Worm (Caenorhabditis elegans): Measurements from ENCODE around the gene zchc-1A.

The zchc-1A gene

DNA sequence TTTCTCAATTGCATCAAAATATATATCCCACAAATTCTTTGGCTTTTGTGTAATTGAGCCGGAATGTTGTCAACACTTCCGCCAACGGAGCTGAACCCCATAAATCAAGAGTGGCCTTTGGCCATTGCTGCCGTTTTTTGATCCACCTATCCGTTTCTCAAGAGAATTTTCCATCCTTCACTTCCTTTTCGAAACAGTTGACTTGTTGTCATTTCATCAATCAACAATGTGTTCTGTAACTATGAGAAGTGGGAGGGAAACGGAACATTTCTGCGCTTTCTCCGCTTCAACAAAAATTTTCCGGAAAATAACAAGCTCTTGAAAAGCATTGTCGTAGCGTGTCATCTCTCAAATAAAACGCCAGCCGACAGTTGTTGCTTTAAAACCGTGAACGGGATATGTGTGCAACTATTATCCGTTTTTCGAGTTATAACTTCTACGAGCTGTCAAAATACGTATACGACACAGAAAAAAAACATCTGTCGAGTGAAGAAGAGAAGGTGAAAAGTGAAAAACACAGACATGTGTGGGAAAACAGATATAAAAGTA is 25.7 kb downstream of the zchc-1A start:
- TF ChIP-seq T22C8.4 (GFP tag; IDR thresholded peaks at IDR 0.05): no peak
- TF ChIP-seq klf-2 (GFP tag; conservative IDR thresholded peaks at IDR 0.05): no peak
- no peak for TF ChIP-seq flt-1 (GFP tag; IDR thresholded peaks at IDR 0.05)
- no peak for TF ChIP-seq cog-1 (tag; optimal IDR thresholded peaks at IDR 0.05)

- TF ChIP-seq T22C8.4 (GFP tag; IDR thresholded peaks at IDR 0.05) (no peak), cog-1 (tag; optimal IDR thresholded peaks at IDR 0.05) (no peak), ref-1 (GFP tag; conservative IDR thresholded peaks at IDR 0.05) (no peak), ztf-23 (GFP tag; IDR thresholded peaks at IDR 0.05) (no peak), klf-2 (GFP tag; conservative IDR thresholded peaks at IDR 0.05) (no peak), flt-1 (GFP tag; IDR thresholded peaks at IDR 0.05) (no peak), tab-1 (GFP tag; IDR thresholded peaks at IDR 0.05) (no peak), med-1 (GFP tag; optimal IDR thresholded peaks at IDR 0.05; ENCODE audit: insufficient read depth) (no peak), ztf-29 (GFP tag; IDR thresholded peaks at IDR 0.05) (no peak)
Observed at ce11 chrX:5201860-5202259, 27.7 kb downstream of the zchc-1A start.

DNA sequence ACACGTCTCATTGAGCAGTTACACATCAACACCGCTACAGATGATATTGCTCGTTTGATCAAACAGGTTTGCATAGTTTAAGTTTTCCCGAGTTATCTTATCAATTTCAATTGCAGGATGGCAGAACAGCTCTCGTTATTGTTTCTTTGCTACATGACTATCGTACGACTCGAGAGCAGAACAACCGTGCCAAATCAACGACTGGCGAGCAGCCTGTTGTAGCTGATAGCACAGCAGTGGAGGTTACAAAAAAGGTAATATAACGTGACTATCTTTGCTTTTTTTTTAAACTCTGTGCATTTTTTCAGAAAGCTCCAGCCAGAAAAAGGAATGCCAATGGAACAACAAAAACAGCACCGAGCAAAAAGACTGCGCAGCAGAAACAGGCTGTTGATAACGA is 28.2 kb downstream of the zchc-1A start:
- no peak for TF ChIP-seq cog-1 (tag; optimal IDR thresholded peaks at IDR 0.05)
- TF ChIP-seq klf-2 (GFP tag; conservative IDR thresholded peaks at IDR 0.05): no peak
- TF ChIP-seq T22C8.4 (GFP tag; IDR thresholded peaks at IDR 0.05): no peak
- no peak for TF ChIP-seq ref-1 (GFP tag; conservative IDR thresholded peaks at IDR 0.05)
- TF ChIP-seq ztf-29 (GFP tag; IDR thresholded peaks at IDR 0.05): no peak
- TF ChIP-seq med-1 (GFP tag; optimal IDR thresholded peaks at IDR 0.05; ENCODE audit: insufficient read depth): no peak
- TF ChIP-seq flt-1 (GFP tag; IDR thresholded peaks at IDR 0.05): no peak
- TF ChIP-seq tab-1 (GFP tag; IDR thresholded peaks at IDR 0.05): no peak
- TF ChIP-seq ztf-23 (GFP tag; IDR thresholded peaks at IDR 0.05): no peak

ce11 chrX:5202923-5203322 is 28.8 kb downstream of the zchc-1A start:
- TF ChIP-seq klf-2 (GFP tag; conservative IDR thresholded peaks at IDR 0.05) (no peak), flt-1 (GFP tag; IDR thresholded peaks at IDR 0.05) (no peak), ztf-29 (GFP tag; IDR thresholded peaks at IDR 0.05) (no peak), ref-1 (GFP tag; conservative IDR thresholded peaks at IDR 0.05) (no peak), med-1 (GFP tag; optimal IDR thresholded peaks at IDR 0.05; ENCODE audit: insufficient read depth) (no peak), tab-1 (GFP tag; IDR thresholded peaks at IDR 0.05) (no peak)

DNA sequence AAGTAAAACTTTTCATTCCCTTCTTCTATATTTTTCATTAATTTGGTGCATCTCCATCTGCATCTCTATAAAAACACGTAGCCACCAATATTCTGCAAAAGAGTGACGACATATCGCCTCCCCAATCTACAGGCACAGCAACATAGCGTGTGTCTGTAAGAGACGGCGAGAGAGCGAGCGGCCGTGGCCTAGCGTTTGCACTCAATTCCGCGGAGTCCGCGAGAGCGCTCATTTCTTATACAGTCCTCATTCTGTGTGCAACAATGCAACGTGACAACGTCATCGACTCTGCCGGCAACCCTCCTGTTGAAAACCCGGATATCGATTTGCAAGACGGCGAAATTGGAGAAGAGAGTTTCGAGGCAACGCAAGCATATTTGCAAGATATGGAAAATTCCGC is 31.4 kb downstream of the zchc-1A start, which contains the start of gene H28G03.2:
Gene H28G03.2 (plus strand): TSS at position 200 of the 400 bp plus-strand sequence.
- TF ChIP-seq T22C8.4 (GFP tag; IDR thresholded peaks at IDR 0.05) (0 out of 2 replicates have a peak, but pooled peaks have one; percentile 23), ztf-29 (GFP tag; IDR thresholded peaks at IDR 0.05) (no peak)

DNA sequence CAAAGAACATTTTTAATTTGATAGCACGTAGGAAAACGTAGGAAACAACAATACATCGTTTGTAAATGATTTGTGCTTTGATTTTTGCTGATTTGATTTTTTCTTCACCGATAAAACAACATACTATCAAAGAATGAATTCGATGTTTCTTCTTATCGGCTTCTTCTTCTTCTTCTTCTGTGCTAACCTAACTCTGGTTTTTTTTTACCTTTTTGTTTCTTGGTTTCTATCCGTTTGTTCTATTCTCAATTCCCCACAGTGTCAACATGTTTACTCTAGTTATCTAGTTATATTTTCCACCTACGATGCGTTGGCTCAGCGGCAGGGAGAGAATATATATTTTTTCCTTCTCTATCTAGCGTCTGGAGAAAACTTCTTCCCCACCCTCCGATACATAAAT is 33.6 kb downstream of the zchc-1A start:
- TF ChIP-seq ztf-23 (GFP tag; IDR thresholded peaks at IDR 0.05) (no peak), klf-2 (GFP tag; conservative IDR thresholded peaks at IDR 0.05) (no peak), ref-1 (GFP tag; conservative IDR thresholded peaks at IDR 0.05) (no peak), flt-1 (GFP tag; IDR thresholded peaks at IDR 0.05) (0 out of 2 replicates have a peak, but pooled peaks have one; percentile 30), tab-1 (GFP tag; IDR thresholded peaks at IDR 0.05) (no peak), ztf-29 (GFP tag; IDR thresholded peaks at IDR 0.05) (no peak), med-1 (GFP tag; optimal IDR thresholded peaks at IDR 0.05; ENCODE audit: insufficient read depth) (no peak)

ce11 chrX:5208326-5208725 is 34.2 kb downstream of the zchc-1A start:
- TF ChIP-seq tab-1 (GFP tag; IDR thresholded peaks at IDR 0.05) (no peak), ztf-23 (GFP tag; IDR thresholded peaks at IDR 0.05) (no peak), ztf-29 (GFP tag; IDR thresholded peaks at IDR 0.05) (no peak), ref-1 (GFP tag; conservative IDR thresholded peaks at IDR 0.05) (no peak), flt-1 (GFP tag; IDR thresholded peaks at IDR 0.05) (no peak), cog-1 (tag; optimal IDR thresholded peaks at IDR 0.05) (no peak), klf-2 (GFP tag; conservative IDR thresholded peaks at IDR 0.05) (no peak), T22C8.4 (GFP tag; IDR thresholded peaks at IDR 0.05) (no peak)

DNA sequence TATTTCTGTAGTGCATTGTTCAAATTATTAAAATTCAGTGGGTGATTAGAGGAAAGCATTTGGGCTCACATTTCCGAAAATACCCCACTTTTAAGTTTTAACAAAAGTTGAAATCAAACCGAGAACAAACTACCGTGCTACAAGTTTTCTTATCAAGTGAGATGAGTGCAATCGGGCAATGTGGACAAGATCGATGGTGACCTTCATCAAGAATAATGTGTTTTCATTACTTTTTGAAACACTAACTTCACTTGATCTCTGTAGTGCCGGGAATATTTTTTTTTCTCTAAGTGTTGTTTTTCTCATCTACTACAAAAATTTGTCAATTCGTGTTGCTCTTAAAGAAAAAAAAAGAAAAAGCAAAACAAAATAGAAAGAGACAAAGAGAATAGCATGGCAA is 34.7 kb downstream of the zchc-1A start:
- no peak for TF ChIP-seq ref-1 (GFP tag; conservative IDR thresholded peaks at IDR 0.05)
- TF ChIP-seq T22C8.4 (GFP tag; IDR thresholded peaks at IDR 0.05): no peak
- TF ChIP-seq klf-2 (GFP tag; conservative IDR thresholded peaks at IDR 0.05): no peak
- no peak for TF ChIP-seq flt-1 (GFP tag; IDR thresholded peaks at IDR 0.05)
- TF ChIP-seq tab-1 (GFP tag; IDR thresholded peaks at IDR 0.05): no peak
- no peak for TF ChIP-seq med-1 (GFP tag; optimal IDR thresholded peaks at IDR 0.05; ENCODE audit: insufficient read depth)
- TF ChIP-seq cog-1 (tag; optimal IDR thresholded peaks at IDR 0.05): no peak
- TF ChIP-seq ztf-23 (GFP tag; IDR thresholded peaks at IDR 0.05): no peak
- TF ChIP-seq ztf-29 (GFP tag; IDR thresholded peaks at IDR 0.05): no peak

ce11 chrX:5209429-5209828 is 35.3 kb downstream of the zchc-1A start:
- TF ChIP-seq tab-1 (GFP tag; IDR thresholded peaks at IDR 0.05) (no peak), ztf-23 (GFP tag; IDR thresholded peaks at IDR 0.05) (no peak), cog-1 (tag; optimal IDR thresholded peaks at IDR 0.05) (no peak), ztf-29 (GFP tag; IDR thresholded peaks at IDR 0.05) (no peak), klf-2 (GFP tag; conservative IDR thresholded peaks at IDR 0.05) (no peak), ref-1 (GFP tag; conservative IDR thresholded peaks at IDR 0.05) (no peak), flt-1 (GFP tag; IDR thresholded peaks at IDR 0.05) (no peak), T22C8.4 (GFP tag; IDR thresholded peaks at IDR 0.05) (no peak), med-1 (GFP tag; optimal IDR thresholded peaks at IDR 0.05; ENCODE audit: insufficient read depth) (no peak)

ce11 chrX:5210524-5210923 is 36.4 kb downstream of the zchc-1A start:
- TF ChIP-seq flt-1 (GFP tag; IDR thresholded peaks at IDR 0.05): no peak
- TF ChIP-seq ztf-29 (GFP tag; IDR thresholded peaks at IDR 0.05): no peak
- peak; percentile 35 for TF ChIP-seq cog-1 (tag; optimal IDR thresholded peaks at IDR 0.05)
